Fruit fly (Drosophila melanogaster) S2 (cell line): ENCODE data around the gene CG13117.

Experiments
- CG8478 ChIP-seq: fragments of >200 bp; optimal IDR thresholded peaks from 2 replicates; lab custom pipeline; 2018
- CTCF ChIP-seq, 2 experiments: fragments of >200 bp; optimal IDR thresholded peaks; 2 replicates each; lab custom pipeline; 2018

dm6 chr2L:9783130-9783529 is 46.7 kb downstream of the CG13117 start:
- TF ChIP-seq CTCF (optimal IDR thresholded peaks at IDR 0.05; lab: Kevin White, UChicago) (no peak), CG8478 (lab: Kevin White, UChicago) (no peak)
